Fruit fly (Drosophila melanogaster): ENCODE measurements around the gene CG14969.

Gene CG14969

dm6 chr3L:3300345-3300744 is 34.4 kb downstream of the CG14969 start (continued):
- TF ChIP-seq CG9215 (GFP tag; IDR thresholded peaks at IDR 0.05): no peak; the same call in 1 of the 2 replicates
- peak; percentile 67 for TF ChIP-seq Oaz (GFP tag; IDR thresholded peaks at IDR 0.05)
- TF ChIP-seq CG5953 (GFP tag; IDR thresholded peaks at IDR 0.05): peak; percentile 45; the same call in 1 of the 2 replicates
- TF ChIP-seq CG4617 (GFP tag; optimal IDR thresholded peaks at IDR 0.05; ENCODE audit: borderline replicate concordance): no peak
- TF ChIP-seq tin (GFP tag; optimal IDR thresholded peaks at IDR 0.05): peak; percentile 68
- TF ChIP-seq vnd (GFP tag; IDR thresholded peaks at IDR 0.05; ENCODE audit: partially characterized antibody): no peak
- TF ChIP-seq TFAM (GFP tag; optimal IDR thresholded peaks at IDR 0.05): no peak
- peak; percentile 45 for TF ChIP-seq Hr3 (GFP tag; optimal IDR thresholded peaks at IDR 0.05)
- TF ChIP-seq kni (GFP tag; optimal IDR thresholded peaks at IDR 0.05): peak; percentile 11
- peak; percentile 78 for TF ChIP-seq CG1603 (tag; optimal IDR thresholded peaks at IDR 0.05)
- no peak for TF ChIP-seq odd (GFP tag; optimal IDR thresholded peaks at IDR 0.05)
- TF ChIP-seq CG9797 (GFP tag; optimal IDR thresholded peaks at IDR 0.05): no peak
- TF ChIP-seq CG18764 (GFP tag; optimal IDR thresholded peaks at IDR 0.05): peak; percentile 40
- no peak for TF ChIP-seq Meics (GFP tag; optimal IDR thresholded peaks at IDR 0.05)
- no peak for TF ChIP-seq HLH4C (GFP tag; IDR thresholded peaks at IDR 0.05; ENCODE audit: partially characterized antibody)
- peak; percentile 45; the same call in 1 of the 2 replicates for TF ChIP-seq ro (GFP tag; IDR thresholded peaks at IDR 0.05)
- TF ChIP-seq pnt (GFP tag; optimal IDR thresholded peaks at IDR 0.05): peak; percentile 58
- TF ChIP-seq CG6813 (GFP tag; optimal IDR thresholded peaks at IDR 0.05): peak; percentile 12
- no peak for TF ChIP-seq CG17186 (GFP tag; optimal IDR thresholded peaks at IDR 0.05)
- peak; percentile 83 for TF ChIP-seq CG11504 (tag; optimal IDR thresholded peaks at IDR 0.05)
- no peak for TF ChIP-seq Atf-2 (GFP tag; optimal IDR thresholded peaks at IDR 0.05)
- peak; percentile 8 for TF ChIP-seq pb (GFP tag; optimal IDR thresholded peaks at IDR 0.05)
- no peak for TF ChIP-seq ato (GFP tag; IDR thresholded peaks at IDR 0.05; ENCODE audit: partially characterized antibody)
- TF ChIP-seq cad (GFP tag; optimal IDR thresholded peaks at IDR 0.05): no peak
- TF ChIP-seq sens (GFP tag): peak; percentile 94
- no peak for TF ChIP-seq pros (GFP tag; optimal IDR thresholded peaks at IDR 0.05)
- TF ChIP-seq CG7839 (tag; optimal IDR thresholded peaks at IDR 0.05): peak; percentile 59
- no peak for TF ChIP-seq corto (GFP tag; optimal IDR thresholded peaks at IDR 0.05)
- TF ChIP-seq pum (GFP tag; optimal IDR thresholded peaks at IDR 0.05): peak; percentile 34
- no peak for TF ChIP-seq tup (GFP tag; optimal IDR thresholded peaks at IDR 0.05)
- TF ChIP-seq CG10366 (GFP tag; IDR thresholded peaks at IDR 0.05): peak; percentile 74
- TF ChIP-seq sima (GFP tag; optimal IDR thresholded peaks at IDR 0.05): no peak
- no peak for TF ChIP-seq usp (GFP tag; optimal IDR thresholded peaks at IDR 0.05)
- no peak for TF ChIP-seq prd (optimal IDR thresholded peaks at IDR 0.05)
- TF ChIP-seq prd (GFP tag; IDR thresholded peaks at IDR 0.05): peak; percentile 65; the same call in 2 of the 3 replicates
- peak; percentile 62 for TF ChIP-seq oc (tag; optimal IDR thresholded peaks at IDR 0.05)
- peak; percentile 63 for TF ChIP-seq CG8388 (GFP tag; optimal IDR thresholded peaks at IDR 0.05)
- TF ChIP-seq CG14860 (GFP tag; IDR thresholded peaks at IDR 0.05; ENCODE audit: partially characterized antibody): no peak
- TF ChIP-seq CG8089 (GFP tag; optimal IDR thresholded peaks at IDR 0.05): no peak
- no peak for TF ChIP-seq CG3995 (GFP tag; optimal IDR thresholded peaks at IDR 0.05)
- 0 out of 2 replicates have a peak, but pooled peaks have one; percentile 39 for TF ChIP-seq Gsc (GFP tag; IDR thresholded peaks at IDR 0.05)
- no peak for TF ChIP-seq ERR (GFP tag; optimal IDR thresholded peaks at IDR 0.05)
- TF ChIP-seq CG2129 (GFP tag; IDR thresholded peaks at IDR 0.05; ENCODE audit: partially characterized antibody): no peak
- TF ChIP-seq Nf-YC (tag; optimal IDR thresholded peaks at IDR 0.05): no peak
- peak; percentile 6 for TF ChIP-seq CG16815 (GFP tag; optimal IDR thresholded peaks at IDR 0.05)
- TF ChIP-seq CG10431 (GFP tag; optimal IDR thresholded peaks at IDR 0.05): no peak
- no peak for TF ChIP-seq Ets97D (GFP tag; optimal IDR thresholded peaks at IDR 0.05)
- TF ChIP-seq CG13296 (GFP tag; optimal IDR thresholded peaks at IDR 0.05): no peak
- TF ChIP-seq wek (GFP tag; optimal IDR thresholded peaks at IDR 0.05): peak; percentile 19
- TF ChIP-seq CG1233 (GFP tag; optimal IDR thresholded peaks at IDR 0.05): peak; percentile 31
- TF ChIP-seq ranshi (GFP tag; IDR thresholded peaks at IDR 0.05): peak; percentile 80
- TF ChIP-seq Sin3A (optimal IDR thresholded peaks at IDR 0.05): no peak
